Worm (Caenorhabditis elegans): Measurements from ENCODE around the gene ZK355.8.

The ZK355.8 gene

DNA sequence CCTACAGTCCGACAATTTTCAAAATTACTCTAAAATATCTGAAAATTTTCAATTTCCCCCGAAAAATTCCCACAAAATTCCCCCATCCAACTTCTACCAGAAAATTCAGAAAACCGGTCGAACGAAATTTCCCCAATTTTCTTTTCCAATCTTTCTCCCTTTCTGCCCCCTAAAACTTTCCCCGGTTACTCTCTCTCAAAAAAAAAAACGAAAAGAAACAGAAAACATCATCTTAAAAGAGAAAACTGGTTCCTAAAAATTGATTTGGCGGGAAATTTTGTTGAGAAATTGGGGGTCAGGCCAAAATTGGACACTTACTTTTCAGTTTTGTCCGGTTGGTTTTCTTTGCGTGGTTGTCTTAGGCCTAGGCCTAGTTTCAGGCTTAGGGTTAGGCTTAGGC, 50.0 kb downstream of the ZK355.8 start:
- TF ChIP-seq ces-1 (GFP tag; optimal IDR thresholded peaks at IDR 0.05) (no peak), sup-37 (GFP tag; optimal IDR thresholded peaks at IDR 0.05) (no peak), pqm-1 (tag; optimal IDR thresholded peaks at IDR 0.05) (no peak), blmp-1 (tag; optimal IDR thresholded peaks at IDR 0.05) (peak; percentile 89), lin-14 (GFP tag; optimal IDR thresholded peaks at IDR 0.05) (peak; percentile 29), ama-1 (optimal IDR thresholded peaks at IDR 0.05) (no peak), skn-1 (tag; optimal IDR thresholded peaks at IDR 0.05) (no peak), lsy-2 (tag; optimal IDR thresholded peaks at IDR 0.05) (peak in 1 of 2 experiments; percentile 3), ceh-82 (tag; optimal IDR thresholded peaks at IDR 0.05) (no peak), snu-23 (GFP tag; optimal IDR thresholded peaks at IDR 0.05) (peak; percentile 6), efl-3 (GFP tag; optimal IDR thresholded peaks at IDR 0.05) (no peak), unc-30 (tag; optimal IDR thresholded peaks at IDR 0.05) (no peak), nhr-85 (tag) (peak; percentile 88), grh-1 (GFP tag; IDR thresholded peaks at IDR 0.05) (peak; percentile 68), aly-2 (tag; optimal IDR thresholded peaks at IDR 0.05) (no peak), nhr-28 (tag; optimal IDR thresholded peaks at IDR 0.05) (no peak), lin-35 (GFP tag; optimal IDR thresholded peaks at IDR 0.05) (peak in 1 of 2 experiments; percentile 45), fkh-10 (GFP tag; optimal IDR thresholded peaks at IDR 0.05) (no peak), efl-1 (optimal IDR thresholded peaks at IDR 0.05) (peak in 1 of 2 experiments; percentile 7), efl-1 (GFP tag; optimal IDR thresholded peaks at IDR 0.05 in 1 of 2) (no peak), dpl-1 (GFP tag; optimal IDR thresholded peaks at IDR 0.05) (peak in 1 of 3 experiments; percentile 21), egl-27 (tag; optimal IDR thresholded peaks at IDR 0.05) (no peak), C16A3.4 (tag; optimal IDR thresholded peaks at IDR 0.05) (no peak), ceh-90 (tag; optimal IDR thresholded peaks at IDR 0.05) (no peak), nhr-77 (tag; optimal IDR thresholded peaks at IDR 0.05) (no peak), elt-2 (tag; optimal IDR thresholded peaks at IDR 0.05) (no peak)

Data from whole organism, L1 larva.